Worm (Caenorhabditis elegans) whole organism, L4/young adult: ENCODE measurements around the gene Y57A10C.11.

Experiments used
- W03F9.2 ChIP-seq: fragments of 150-350 bp; optimal IDR thresholded peaks from 2 replicates; lab custom pipeline; 2014; ENCODE audit warnings: missing biosample characterization, missing genetic modification characterization
- dao-5 ChIP-seq: sonication (generic microtip); optimal IDR thresholded peaks from 2 replicates; lab custom pipeline; 2016; ENCODE audit warnings: missing genotype, missing genetic modification characterization, moderate library complexity, missing compliant biosample characterization

DNA sequence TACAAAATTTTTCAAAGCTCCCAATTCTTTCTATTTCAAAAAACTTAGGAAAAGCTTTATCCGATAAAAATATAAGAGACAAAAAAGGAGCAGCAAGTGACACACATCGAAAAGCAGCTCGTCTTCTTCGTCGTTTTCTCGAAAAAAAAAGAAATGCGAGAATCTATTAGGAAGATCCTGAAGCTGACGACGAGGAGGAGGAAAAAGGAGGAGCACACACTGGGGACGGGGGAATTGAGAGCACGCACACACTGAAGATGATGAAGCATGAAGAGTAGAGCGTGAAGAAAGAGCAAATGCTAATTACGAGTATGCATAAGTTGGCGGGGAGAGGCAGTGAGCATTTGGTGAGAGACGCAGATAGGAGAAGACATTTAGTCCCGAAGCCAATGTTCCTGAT lies 40.8 kb downstream of the Y57A10C.11 start:
- no peak for TF ChIP-seq dao-5
- TF ChIP-seq W03F9.2, result no peak
